Fruit fly (Drosophila melanogaster) Kc167 (cell line): ENCODE measurements around the gene Dpm3.

Source experiments
- Myc ChIP-seq: fragments of >200 bp; optimal IDR thresholded peaks from 2 replicates; lab custom pipeline; 2017; ENCODE audit warnings: missing external identifiers
- insv ChIP-seq: fragments of >200 bp; optimal IDR thresholded peaks from 3 replicates; lab custom pipeline; 2018; ENCODE audit warnings: missing external identifiers
- psq ChIP-seq: fragments of >200 bp; optimal IDR thresholded peaks from 2 replicates; lab custom pipeline; 2017; ENCODE audit warnings: missing external identifiers

DNA sequence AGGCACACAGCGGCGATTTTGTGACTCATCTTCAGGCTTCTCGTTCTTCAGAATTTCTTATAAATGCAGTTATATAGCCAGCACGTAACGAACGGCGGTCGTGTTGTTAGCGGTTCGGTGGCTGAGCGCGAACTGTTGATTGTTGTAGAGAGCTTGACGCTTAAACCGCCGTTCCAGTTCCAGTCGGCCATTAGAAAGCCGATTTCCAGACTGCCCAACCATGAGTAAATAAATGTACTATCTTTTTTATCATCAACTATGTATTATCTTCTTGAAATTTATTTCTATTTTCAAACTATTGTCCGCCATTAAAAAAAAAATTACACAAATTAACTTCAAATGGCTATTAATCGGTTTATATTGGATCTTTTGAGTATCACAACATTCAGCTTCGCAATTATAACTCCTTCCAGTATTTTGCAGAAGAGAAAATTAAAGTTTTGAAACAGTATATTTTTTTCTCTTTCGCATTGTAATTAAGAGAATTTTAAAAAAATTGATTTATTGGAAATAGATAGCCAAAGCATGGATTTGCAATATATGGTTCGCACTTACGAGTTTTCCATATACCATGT lies 1.0 kb downstream of the Dpm3 start, which contains the start of gene GILT1:
- TF ChIP-seq insv (lab: Kevin White, UChicago) (no peak), Myc (lab: Kevin White, UChicago) (no peak), psq (lab: Kevin White, UChicago) (no peak)
